Fruit fly (Drosophila melanogaster) whole organism, embryonic: Measurements from ENCODE around the gene CG14219.

Experiments
- Aef1 ChIP-seq: fragments of 200-800 bp; sonication (Bioruptor generic); IDR thresholded peaks from 3 replicates; pipeline ENCODE4 v1.3.6; 2022; ENCODE audit warnings: missing biosample characterization, missing genetic modification characterization
- Antp ChIP-seq: fragments of 200-800 bp; sonication (Bioruptor generic); optimal IDR thresholded peaks from 3 replicates; lab custom pipeline; 2016; ENCODE audit warnings: missing biosample characterization, missing genetic modification characterization
- Atf-2 ChIP-seq: fragments of 200-800 bp; sonication (Bioruptor generic); optimal IDR thresholded peaks from 2 replicates; lab custom pipeline; 2016; ENCODE audit warnings: missing biosample characterization, missing genetic modification characterization
- CG10147 ChIP-seq: fragments of 200-800 bp; sonication (Bioruptor generic); optimal IDR thresholded peaks from 2 replicates; lab custom pipeline; 2019; ENCODE audit warnings: missing biosample characterization, mild to moderate bottlenecking, missing genetic modification characterization, moderate library complexity
- CG10366 ChIP-seq: fragments of 200-800 bp; sonication (Bioruptor generic); IDR thresholded peaks from 2 replicates; pipeline ENCODE4 v1.3.6; 2022; ENCODE audit warnings: missing biosample characterization, missing genetic modification characterization
- CG10979 ChIP-seq: fragments of 200-800 bp; sonication (Bioruptor generic); optimal IDR thresholded peaks from 2 replicates; lab custom pipeline; 2018; ENCODE audit warnings: missing biosample characterization, mild to moderate bottlenecking, missing genetic modification characterization, moderate library complexity
- CG12104 ChIP-seq: fragments of 200-800 bp; sonication (Bioruptor generic); optimal IDR thresholded peaks from 3 replicates; lab custom pipeline; 2016; ENCODE audit warnings: missing biosample characterization, missing genetic modification characterization
- CG12744 ChIP-seq: fragments of 200-800 bp; sonication (Bioruptor generic); optimal IDR thresholded peaks from 2 replicates; lab custom pipeline; 2016; ENCODE audit warnings: missing biosample characterization, missing genetic modification characterization
- CG15514 ChIP-seq: fragments of 200-800 bp; sonication (Bioruptor generic); optimal IDR thresholded peaks from 3 replicates; lab custom pipeline; 2017; ENCODE audit warnings: missing biosample characterization, missing genetic modification characterization, mild to moderate bottlenecking, moderate library complexity, missing genetic modification reagents
- CG2120 ChIP-seq: fragments of 200-800 bp; sonication (Bioruptor generic); optimal IDR thresholded peaks from 3 replicates; lab custom pipeline; 2016; ENCODE audit warnings: missing biosample characterization, missing genetic modification characterization
- CG2678 ChIP-seq: fragments of 200-800 bp; sonication (Bioruptor generic); optimal IDR thresholded peaks from 3 replicates; lab custom pipeline; 2019; ENCODE audit warnings: missing biosample characterization, mild to moderate bottlenecking, missing genetic modification characterization, moderate library complexity
- CG34224 ChIP-seq: fragments of 200-800 bp; sonication (Bioruptor generic); IDR thresholded peaks from 3 replicates; pipeline ENCODE4 v1.3.6; 2022; ENCODE audit warnings: missing biosample characterization, missing genetic modification characterization; ENCODE audit not compliant: partially characterized antibody
- CG4730 ChIP-seq: fragments of 200-800 bp; sonication (Bioruptor generic); IDR thresholded peaks from 2 replicates; pipeline ENCODE4 v1.3.6; 2022; ENCODE audit warnings: missing biosample characterization, missing genetic modification characterization
- CG6254 ChIP-seq: fragments of 200-800 bp; sonication (Bioruptor generic); optimal IDR thresholded peaks from 3 replicates; lab custom pipeline; 2017; ENCODE audit warnings: mild to moderate bottlenecking, missing biosample characterization, missing genetic modification reagents, missing genetic modification characterization
- CG7357 ChIP-seq: fragments of 200-800 bp; sonication (Bioruptor generic); IDR thresholded peaks from 3 replicates; pipeline ENCODE4 v1.3.6; 2022; ENCODE audit warnings: missing biosample characterization, missing genetic modification characterization
- CrebB ChIP-seq: fragments of 200-800 bp; sonication (Bioruptor generic); optimal IDR thresholded peaks from 3 replicates; lab custom pipeline; 2018; ENCODE audit warnings: missing biosample characterization, mild to moderate bottlenecking, missing genetic modification characterization
- Dad ChIP-seq: fragments of 200-800 bp; sonication (Bioruptor generic); optimal IDR thresholded peaks from 3 replicates; lab custom pipeline; 2016; ENCODE audit warnings: missing biosample characterization, missing genetic modification characterization
- E2f1 ChIP-seq: fragments of 200-800 bp; sonication (Bioruptor generic); IDR thresholded peaks from 2 replicates; pipeline ENCODE4 v1.3.6; 2022; ENCODE audit warnings: missing biosample characterization, missing genetic modification characterization
- E2f2 ChIP-seq: fragments of 200-800 bp; sonication (Bioruptor generic); IDR thresholded peaks from 2 replicates; pipeline ENCODE4 v1.3.6; 2022; ENCODE audit warnings: missing biosample characterization, missing genetic modification characterization
- Elba2 ChIP-seq: fragments of 200-800 bp; sonication (Bioruptor generic); optimal IDR thresholded peaks from 3 replicates; lab custom pipeline; 2016; ENCODE audit warnings: missing biosample characterization, missing genetic modification characterization
- HLH3B ChIP-seq: fragments of 200-800 bp; sonication (Bioruptor generic); IDR thresholded peaks from 2 replicates; pipeline ENCODE4 v1.3.6; 2022; ENCODE audit warnings: missing biosample characterization, missing genetic modification characterization
- HmgD ChIP-seq: fragments of 200-800 bp; sonication (Bioruptor generic); optimal IDR thresholded peaks from 3 replicates; lab custom pipeline; 2016; ENCODE audit warnings: missing biosample characterization, missing genetic modification characterization
- Kr ChIP-seq: fragments of 200-800 bp; sonication (Bioruptor generic); optimal IDR thresholded peaks from 2 replicates; lab custom pipeline; 2017; ENCODE audit warnings: missing biosample characterization, mild to moderate bottlenecking, missing genetic modification characterization
- Lpt ChIP-seq: fragments of >200 bp; optimal IDR thresholded peaks from 2 replicates; lab custom pipeline; 2018; ENCODE audit warnings: missing biosample characterization, missing genetic modification characterization
- Pdp1 ChIP-seq, 2 experiments: fragments of 200-800 bp; sonication (Bioruptor generic); optimal IDR thresholded peaks; 3 replicates each; lab custom pipeline; 2016; ENCODE audit warnings: missing biosample characterization in 2 of 2, missing genetic modification characterization in 2 of 2, mild to moderate bottlenecking in 1 of 2, moderate library complexity in 1 of 2
- ash1 ChIP-seq: fragments of 200-800 bp; sonication (Bioruptor generic); optimal IDR thresholded peaks from 2 replicates; lab custom pipeline; 2018; ENCODE audit warnings: missing biosample characterization, mild to moderate bottlenecking, missing genetic modification characterization
- bcd ChIP-seq: fragments of 200-800 bp; sonication (Bioruptor generic); optimal IDR thresholded peaks from 2 replicates; lab custom pipeline; 2017; ENCODE audit warnings: missing biosample characterization, mild to moderate bottlenecking, missing genetic modification characterization
- cas ChIP-seq: fragments of 200-800 bp; sonication (Bioruptor generic); IDR thresholded peaks from 2 replicates; pipeline ENCODE4 v1.3.6; 2022; ENCODE audit warnings: missing biosample characterization, missing genetic modification characterization
- cato ChIP-seq: fragments of 200-800 bp; sonication (Bioruptor generic); optimal IDR thresholded peaks from 2 replicates; lab custom pipeline; 2016; ENCODE audit warnings: missing biosample characterization, missing genetic modification characterization, borderline replicate concordance
- cg ChIP-seq: fragments of 200-800 bp; sonication (Bioruptor generic); optimal IDR thresholded peaks from 3 replicates; lab custom pipeline; 2019; ENCODE audit warnings: missing biosample characterization, mild to moderate bottlenecking, missing genetic modification characterization, moderate library complexity
- dmrt99B ChIP-seq: fragments of 200-800 bp; sonication (Bioruptor generic); optimal IDR thresholded peaks from 2 replicates; lab custom pipeline; 2018; ENCODE audit warnings: missing biosample characterization, mild to moderate bottlenecking, missing genetic modification characterization, moderate library complexity
- ewg ChIP-seq: fragments of 200-800 bp; sonication (Bioruptor generic); optimal IDR thresholded peaks from 3 replicates; lab custom pipeline; 2017; ENCODE audit warnings: mild to moderate bottlenecking, missing biosample characterization, missing genetic modification reagents, missing genetic modification characterization
- exex ChIP-seq: fragments of 200-800 bp; sonication (Bioruptor generic); optimal IDR thresholded peaks from 4 replicates; lab custom pipeline; 2018; ENCODE audit warnings: missing biosample characterization, mild to moderate bottlenecking, missing genetic modification characterization, moderate library complexity
- fd96Cb ChIP-seq: fragments of 200-800 bp; sonication (Bioruptor generic); optimal IDR thresholded peaks from 2 replicates; lab custom pipeline; 2018; ENCODE audit warnings: missing biosample characterization, mild to moderate bottlenecking, missing genetic modification characterization, moderate library complexity
- lab ChIP-seq: fragments of 200-800 bp; sonication (Bioruptor generic); optimal IDR thresholded peaks from 3 replicates; lab custom pipeline; 2017; ENCODE audit warnings: missing biosample characterization, missing genetic modification characterization, mild to moderate bottlenecking, moderate library complexity, missing genetic modification reagents
- lola ChIP-seq, 3 experiments: fragments of >200 bp in 2 of 3; fragments of 200-800 bp in 1 of 3; sonication (Bioruptor generic) in 1 of 3; optimal IDR thresholded peaks; 2 replicates each; lab custom pipeline; 2017 to 2019; ENCODE audit warnings: missing biosample characterization in 3 of 3, missing genetic modification characterization in 3 of 3, mild to moderate bottlenecking in 1 of 3, moderate library complexity in 1 of 3
- maf-S ChIP-seq: fragments of 200-800 bp; sonication (Bioruptor generic); optimal IDR thresholded peaks from 2 replicates; lab custom pipeline; 2016; ENCODE audit warnings: missing biosample characterization, missing genetic modification characterization
- mam ChIP-seq: fragments of 200-800 bp; sonication (Bioruptor generic); optimal IDR thresholded peaks from 3 replicates; lab custom pipeline; 2016; ENCODE audit warnings: missing biosample characterization, missing genetic modification characterization
- nom ChIP-seq: fragments of 200-800 bp; sonication (Bioruptor generic); optimal IDR thresholded peaks from 2 replicates; lab custom pipeline; 2017; ENCODE audit warnings: missing biosample characterization, missing genetic modification characterization, mild to moderate bottlenecking, moderate library complexity, missing genetic modification reagents
- pb ChIP-seq: fragments of 200-800 bp; sonication (Bioruptor generic); optimal IDR thresholded peaks from 3 replicates; lab custom pipeline; 2016; ENCODE audit warnings: missing biosample characterization, missing genetic modification characterization
- pfk ChIP-seq: fragments of 200-800 bp; sonication (Bioruptor generic); optimal IDR thresholded peaks from 2 replicates; lab custom pipeline; 2018; ENCODE audit warnings: missing biosample characterization, mild to moderate bottlenecking, missing genetic modification characterization, moderate library complexity
- prd ChIP-seq, 3 experiments: fragments of >200 bp in 2 of 3; fragments of 200-800 bp in 1 of 3; sonication (Bioruptor generic) in 1 of 3; optimal IDR thresholded peaks in 2 of 3; IDR thresholded peaks in 1 of 3; 2 replicates in 2 of 3; 3 replicates in 1 of 3; pipeline versions ENCODE4 v1.3.6 to Lab custom; 2017 to 2022; ENCODE audit warnings: missing biosample characterization in 1 of 3, missing genetic modification characterization in 1 of 3
- rib ChIP-seq: fragments of 200-800 bp; sonication (Bioruptor generic); IDR thresholded peaks from 2 replicates; pipeline ENCODE4 v1.3.6; 2022; ENCODE audit warnings: missing biosample characterization, missing genetic modification characterization
- row ChIP-seq: fragments of 200-800 bp; sonication (Bioruptor generic); IDR thresholded peaks from 3 replicates; pipeline ENCODE4 v1.3.6; 2022; ENCODE audit warnings: missing biosample characterization, missing genetic modification characterization
- sens-2 ChIP-seq: fragments of 200-800 bp; sonication (Bioruptor generic); IDR thresholded peaks from 2 replicates; pipeline ENCODE4 v1.3.6; 2022; ENCODE audit warnings: missing biosample characterization, missing genetic modification characterization
- sisA ChIP-seq: fragments of 200-800 bp; sonication (Bioruptor generic); IDR thresholded peaks from 2 replicates; pipeline ENCODE4 v1.3.6; 2022; ENCODE audit warnings: missing biosample characterization, missing genetic modification characterization
- tap ChIP-seq: fragments of 200-800 bp; optimal IDR thresholded peaks from 3 replicates; lab custom pipeline; 2019; ENCODE audit warnings: missing biosample characterization, mild to moderate bottlenecking, missing genetic modification characterization, moderate library complexity
- tgo ChIP-seq: fragments of 200-800 bp; sonication (Bioruptor generic); IDR thresholded peaks from 3 replicates; pipeline ENCODE4 v1.3.6; 2022; ENCODE audit warnings: missing biosample characterization, missing genetic modification characterization
- trem ChIP-seq: fragments of 200-800 bp; optimal IDR thresholded peaks from 3 replicates; lab custom pipeline; 2019; ENCODE audit warnings: missing biosample characterization, mild to moderate bottlenecking, missing genetic modification characterization, moderate library complexity
- unpg ChIP-seq: fragments of 200-800 bp; sonication (Bioruptor generic); optimal IDR thresholded peaks from 3 replicates; lab custom pipeline; 2018; ENCODE audit warnings: missing biosample characterization, mild to moderate bottlenecking, missing genetic modification characterization, moderate library complexity
- vvl ChIP-seq: fragments of 200-800 bp; sonication (Bioruptor generic); IDR thresholded peaks from 2 replicates; pipeline ENCODE4 v1.3.6; 2022; ENCODE audit warnings: missing biosample characterization, missing genetic modification characterization

CG14219 gene

dm6 chrX:19637002-19637420 lies 47.0 kb upstream of the CG14219 start (continued):
- TF ChIP-seq maf-S (peak; percentile 1), HmgD (peak; percentile 10), Dad (GFP tag; lab: Kevin White, UChicago) (no peak), Aef1 (GFP tag; lab: Robert Waterston, UW) (no peak), Atf-2 (GFP tag; lab: Kevin White, UChicago) (no peak), CG12104 (no peak), mam (GFP tag; lab: Kevin White, UChicago) (no peak), HLH3B (GFP tag; lab: Robert Waterston, UW) (no peak), Antp (GFP tag; lab: Kevin White, UChicago) (no peak), prd (optimal IDR thresholded peaks at IDR 0.05; lab: Kevin White, UChicago) (no peak), prd (GFP tag; IDR thresholded peaks at IDR 0.05; lab: Robert Waterston, UW) (no peak), CG2678 (no peak), CG4730 (GFP tag; lab: Robert Waterston, UW) (no peak), nom (GFP tag; lab: Kevin White, UChicago) (peak; percentile 65), sisA (no peak), pfk (GFP tag; lab: Kevin White, UChicago) (no peak), cg (GFP tag; lab: Kevin White, UChicago) (peak; percentile 94), lola (GFP tag; optimal IDR thresholded peaks at IDR 0.05; lab: Kevin White, UChicago) (no peak), cato (GFP tag; lab: Kevin White, UChicago) (no peak), rib (no peak), lab (GFP tag; lab: Kevin White, UChicago) (no peak), dmrt99B (tag; lab: Kevin White, UChicago) (no peak), CG15514 (no peak), tgo (GFP tag; lab: Robert Waterston, UW) (no peak), CG10147 (GFP tag; lab: Kevin White, UChicago) (no peak), row (no peak), Elba2 (GFP tag; lab: Kevin White, UChicago) (no peak), CG10366 (no peak), tap (tag; lab: Kevin White, UChicago) (no peak), CrebB (tag; lab: Kevin White, UChicago) (no peak), E2f2 (no peak), Pdp1 (GFP tag; optimal IDR thresholded peaks at IDR 0.05; lab: Kevin White, UChicago) (no peak), pb (GFP tag; lab: Kevin White, UChicago) (no peak), cas (GFP tag; lab: Robert Waterston, UW) (no peak), bcd (GFP tag; lab: Kevin White, UChicago) (no peak), exex (tag; lab: Kevin White, UChicago) (no peak), vvl (GFP tag; lab: Robert Waterston, UW) (no peak), CG34224 (GFP tag; lab: Robert Waterston, UW) (no peak), unpg (GFP tag; lab: Kevin White, UChicago) (no peak), CG2120 (GFP tag; lab: Kevin White, UChicago) (peak; percentile 30), CG7357 (no peak), Lpt (GFP tag; lab: Kevin White, UChicago) (no peak), E2f1 (no peak), sens-2 (GFP tag; lab: Robert Waterston, UW) (no peak), CG10979 (no peak), Kr (no peak), fd96Cb (tag; lab: Kevin White, UChicago) (no peak), ash1 (GFP tag; lab: Kevin White, UChicago) (no peak), CG6254 (GFP tag; lab: Kevin White, UChicago) (no peak), CG12744 (GFP tag; lab: Kevin White, UChicago) (no peak), trem (tag; lab: Kevin White, UChicago) (no peak), ewg (GFP tag; lab: Kevin White, UChicago) (peak; percentile 37)
